Worm (Caenorhabditis elegans) whole organism, midembryonic: ENCODE measurements around the gene F58D12.3.

Source experiments
- T22C8.4 ChIP-seq: fragments of 200-800 bp; sonication (Bioruptor generic); IDR thresholded peaks from 2 replicates; pipeline ENCODE4 v1.3.6; 2022; ENCODE audit warnings: missing genetic modification characterization, missing compliant biosample characterization
- cog-1 ChIP-seq: sonication (generic microtip); optimal IDR thresholded peaks from 2 replicates; lab custom pipeline; 2016; ENCODE audit warnings: missing genetic modification characterization, missing compliant biosample characterization
- flt-1 ChIP-seq: fragments of 200-800 bp; sonication (Bioruptor generic); IDR thresholded peaks from 2 replicates; pipeline ENCODE4 v1.3.6; 2022; ENCODE audit warnings: missing genetic modification characterization, missing compliant biosample characterization
- klf-2 ChIP-seq: fragments of 200-800 bp; sonication (Bioruptor generic); conservative IDR thresholded peaks from 2 replicates; pipeline ENCODE4 v1.3.6; 2022; ENCODE audit warnings: missing genetic modification reagents, missing genetic modification characterization, missing compliant biosample characterization
- med-1 ChIP-seq: sonication (generic microtip); optimal IDR thresholded peaks from 2 replicates; lab custom pipeline; 2017; ENCODE audit warnings: missing genetic modification characterization, mild to moderate bottlenecking, missing compliant biosample characterization, antibody characterized with exemption, missing genetic modification reagents; ENCODE audit not compliant: insufficient read depth
- ref-1 ChIP-seq: fragments of 200-800 bp; sonication (Bioruptor generic); conservative IDR thresholded peaks from 2 replicates; pipeline ENCODE4 v1.3.6; 2022; ENCODE audit warnings: missing genetic modification reagents, missing genetic modification characterization, missing compliant biosample characterization
- tab-1 ChIP-seq: fragments of 200-800 bp; sonication (Bioruptor generic); IDR thresholded peaks from 2 replicates; pipeline ENCODE4 v1.3.6; 2022; ENCODE audit warnings: missing genetic modification characterization, missing compliant biosample characterization
- ztf-23 ChIP-seq: fragments of 200-800 bp; sonication (Bioruptor generic); IDR thresholded peaks from 2 replicates; pipeline ENCODE4 v1.3.6; 2022; ENCODE audit warnings: missing genetic modification reagents, missing genetic modification characterization, missing compliant biosample characterization
- ztf-29 ChIP-seq: fragments of 200-800 bp; sonication (Bioruptor generic); IDR thresholded peaks from 2 replicates; pipeline ENCODE4 v1.3.6; 2022; ENCODE audit warnings: missing genetic modification reagents, missing genetic modification characterization, missing compliant biosample characterization

F58D12.3 gene

ce11 chrV:14064422-14064821 is 6.8 kb downstream of the F58D12.3 start, which contains the start of gene D1086.21:
Gene D1086.21 (plus strand): TSS chrV:14064722.
- TF ChIP-seq ztf-29 = no peak
- no peak for TF ChIP-seq T22C8.4 (GFP tag; lab: Robert Waterston, UW)
- TF ChIP-seq cog-1 = no peak
- TF ChIP-seq klf-2 (GFP tag; lab: Robert Waterston, UW) = no peak
- TF ChIP-seq tab-1 = no peak
- no peak for TF ChIP-seq med-1 (GFP tag; lab: Kevin White, UChicago)
- no peak for TF ChIP-seq ref-1 (GFP tag; lab: Robert Waterston, UW)
- no peak for TF ChIP-seq flt-1 (GFP tag; lab: Robert Waterston, UW)

- TF ChIP-seq tab-1 (no peak), cog-1 (no peak)
These were observed 10.2 kb downstream of the F58D12.3 start, which contains the start of gene D1086.17 for ce11 chrV:14067816-14068296. Gene D1086.17 (plus strand): TSS chrV:14067866.

- TF ChIP-seq flt-1 (GFP tag; lab: Robert Waterston, UW) (no peak), klf-2 (GFP tag; lab: Robert Waterston, UW) (no peak), cog-1 (no peak), ztf-29 (no peak), ztf-23 (GFP tag; lab: Robert Waterston, UW) (no peak), med-1 (GFP tag; lab: Kevin White, UChicago) (no peak), ref-1 (GFP tag; lab: Robert Waterston, UW) (no peak), T22C8.4 (GFP tag; lab: Robert Waterston, UW) (no peak), tab-1 (no peak)
These were observed 12.3 kb downstream of the F58D12.3 start for ce11 chrV:14069899-14070298.

- TF ChIP-seq ztf-29 (no peak), tab-1 (no peak), T22C8.4 (GFP tag; lab: Robert Waterston, UW) (no peak), med-1 (GFP tag; lab: Kevin White, UChicago) (no peak), klf-2 (GFP tag; lab: Robert Waterston, UW) (no peak), flt-1 (GFP tag; lab: Robert Waterston, UW) (no peak), ref-1 (GFP tag; lab: Robert Waterston, UW) (no peak), cog-1 (no peak), ztf-23 (GFP tag; lab: Robert Waterston, UW) (no peak)
These were observed 16.5 kb downstream of the F58D12.3 start, which contains the start of gene D1086.11 for ce11 chrV:14074160-14074559. Gene D1086.11 (plus strand): TSS chrV:14074460.

- no peak for TF ChIP-seq ztf-23 (GFP tag; lab: Robert Waterston, UW)
- no peak for TF ChIP-seq cog-1
- no peak for TF ChIP-seq med-1 (GFP tag; lab: Kevin White, UChicago)
- no peak for TF ChIP-seq ref-1 (GFP tag; lab: Robert Waterston, UW)
- no peak for TF ChIP-seq klf-2 (GFP tag; lab: Robert Waterston, UW)
- TF ChIP-seq tab-1 = no peak
- no peak for TF ChIP-seq T22C8.4 (GFP tag; lab: Robert Waterston, UW)
- TF ChIP-seq flt-1 (GFP tag; lab: Robert Waterston, UW) = no peak
- TF ChIP-seq ztf-29 = no peak
These were observed 21.9 kb downstream of the F58D12.3 start, which contains the start of gene D1086.6 for ce11 chrV:14079501-14079900. Gene D1086.6 (plus strand): TSS chrV:14079801.

- TF ChIP-seq T22C8.4 (GFP tag; lab: Robert Waterston, UW) (no peak), tab-1 (no peak), klf-2 (GFP tag; lab: Robert Waterston, UW) (no peak), ztf-29 (no peak), ztf-23 (GFP tag; lab: Robert Waterston, UW) (no peak), ref-1 (GFP tag; lab: Robert Waterston, UW) (no peak), flt-1 (GFP tag; lab: Robert Waterston, UW) (no peak), med-1 (GFP tag; lab: Kevin White, UChicago) (no peak)
These were observed 24.8 kb downstream of the F58D12.3 start, which contains the start of gene D1086.10 for ce11 chrV:14082453-14082852. Gene D1086.10 (plus strand): TSS chrV:14082753.

- no peak for TF ChIP-seq med-1 (GFP tag; lab: Kevin White, UChicago)
- TF ChIP-seq cog-1 = no peak
- TF ChIP-seq tab-1 = no peak
- TF ChIP-seq ref-1 (GFP tag; lab: Robert Waterston, UW) = no peak
- TF ChIP-seq T22C8.4 (GFP tag; lab: Robert Waterston, UW) = no peak
- TF ChIP-seq ztf-23 (GFP tag; lab: Robert Waterston, UW) = no peak
- no peak for TF ChIP-seq flt-1 (GFP tag; lab: Robert Waterston, UW)
- no peak for TF ChIP-seq ztf-29
- TF ChIP-seq klf-2 (GFP tag; lab: Robert Waterston, UW) = no peak
These were observed 26.3 kb downstream of the F58D12.3 start, which contains the start of gene D1086.7 for ce11 chrV:14083970-14084369. Gene D1086.7 (plus strand): TSS chrV:14084270.

ce11 chrV:14085589-14085988 is 27.9 kb downstream of the F58D12.3 start, which contains the start of gene D1086.18:
Gene D1086.18 (plus strand): TSS chrV:14085889.
- no peak for TF ChIP-seq cog-1
- TF ChIP-seq med-1 (GFP tag; lab: Kevin White, UChicago) = no peak
- no peak for TF ChIP-seq flt-1 (GFP tag; lab: Robert Waterston, UW)
- no peak for TF ChIP-seq ztf-23 (GFP tag; lab: Robert Waterston, UW)

ce11 chrV:14088051-14088450 is 30.4 kb downstream of the F58D12.3 start, which contains the start of gene D1086.19:
Gene D1086.19 (plus strand): TSS chrV:14088351.
- TF ChIP-seq ztf-23 (GFP tag; lab: Robert Waterston, UW) (no peak), flt-1 (GFP tag; lab: Robert Waterston, UW) (no peak)

- no peak for TF ChIP-seq T22C8.4 (GFP tag; lab: Robert Waterston, UW)
- TF ChIP-seq ref-1 (GFP tag; lab: Robert Waterston, UW) = no peak
These were observed 32.8 kb downstream of the F58D12.3 start, which contains the start of the genes D1086.5 and him-5 for ce11 chrV:14090309-14090967. Gene D1086.5 (minus strand): TSS chrV:14090359. Gene him-5 (plus strand): TSS chrV:14090426.
